Worm (Caenorhabditis elegans) whole organism, L4/young adult: ENCODE measurements around the gene srx-108.

Experiments used
- W03F9.2 ChIP-seq: fragments of 150-350 bp; optimal IDR thresholded peaks from 2 replicates; lab custom pipeline; 2014; ENCODE audit warnings: missing biosample characterization, missing genetic modification characterization
- him-1 ChIP-seq: sonication (generic microtip); optimal IDR thresholded peaks from 2 replicates; lab custom pipeline; 2016; ENCODE audit warnings: missing genotype, missing genetic modification reagents, missing genetic modification characterization, missing compliant biosample characterization

ce11 chrII:3753598-3753997 is 48.2 kb downstream of the srx-108 start, which contains the start of gene rcd-1:
- TF ChIP-seq him-1 (no peak), W03F9.2 (tag; lab: Kevin White, UChicago) (no peak)
